Worm (Caenorhabditis elegans) whole organism, late embryonic: ENCODE results near the gene mon-2.

ENCODE experiments used
- K09A11.1 ChIP-seq: sonication (generic microtip); optimal IDR thresholded peaks from 2 replicates; lab custom pipeline; 2017; ENCODE audit warnings: antibody characterized with exemption, mild to moderate bottlenecking, missing genetic modification characterization, missing compliant biosample characterization; ENCODE audit not compliant: insufficient read depth
- T23F11.4 ChIP-seq: fragments of 200-800 bp; sonication (Bioruptor generic); optimal IDR thresholded peaks from 2 replicates; lab custom pipeline; 2018; ENCODE audit warnings: mild to moderate bottlenecking, missing genetic modification characterization, missing compliant biosample characterization
- Y22D7AL.16 ChIP-seq: sonication (generic microtip); optimal IDR thresholded peaks from 2 replicates; lab custom pipeline; 2016; ENCODE audit warnings: missing genetic modification characterization, missing compliant biosample characterization
- ahr-1 ChIP-seq: sonication (generic microtip); optimal IDR thresholded peaks from 2 replicates; lab custom pipeline; 2016; ENCODE audit warnings: missing genetic modification characterization, missing compliant biosample characterization
- ceh-14 ChIP-seq: sonication (generic microtip); optimal IDR thresholded peaks from 2 replicates; lab custom pipeline; 2016; ENCODE audit warnings: missing genotype, missing genetic modification characterization, missing compliant biosample characterization
- ceh-19 ChIP-seq: fragments of 200-800 bp; sonication (Bioruptor generic); optimal IDR thresholded peaks from 2 replicates; lab custom pipeline; 2018; ENCODE audit warnings: mild to moderate bottlenecking, missing genetic modification characterization, missing compliant biosample characterization
- ceh-30 ChIP-seq: fragments of 150-350 bp; optimal IDR thresholded peaks from 2 replicates; lab custom pipeline; 2014; ENCODE audit warnings: missing biosample characterization, missing genetic modification characterization
- ceh-31 ChIP-seq: sonication (generic microtip); optimal IDR thresholded peaks from 2 replicates; lab custom pipeline; 2016; ENCODE audit warnings: missing genetic modification characterization, missing compliant biosample characterization
- ceh-34 ChIP-seq: sonication (generic microtip); optimal IDR thresholded peaks from 2 replicates; lab custom pipeline; 2016; ENCODE audit warnings: mild to moderate bottlenecking, missing genetic modification characterization, missing compliant biosample characterization
- ceh-45 ChIP-seq: fragments of 200-800 bp; sonication (Bioruptor generic); IDR thresholded peaks from 2 replicates; pipeline ENCODE4 v1.3.6; 2022; ENCODE audit warnings: missing genetic modification reagents, missing genetic modification characterization, missing compliant biosample characterization
- ceh-48 ChIP-seq: sonication (generic microtip); optimal IDR thresholded peaks from 2 replicates; lab custom pipeline; 2016; ENCODE audit warnings: missing genetic modification characterization, inconsistent platforms, missing compliant biosample characterization
- ceh-6 ChIP-seq: fragments of 200-800 bp; sonication (Bioruptor generic); optimal IDR thresholded peaks from 2 replicates; lab custom pipeline; 2018; ENCODE audit warnings: mild to moderate bottlenecking, missing genetic modification characterization, missing compliant biosample characterization
- ceh-9 ChIP-seq: sonication (generic microtip); optimal IDR thresholded peaks from 2 replicates; lab custom pipeline; 2016; ENCODE audit warnings: mild to moderate bottlenecking, missing genetic modification characterization, inconsistent platforms, missing compliant biosample characterization
- che-1 ChIP-seq: sonication (generic microtip); optimal IDR thresholded peaks from 2 replicates; lab custom pipeline; 2016; ENCODE audit warnings: mild to moderate bottlenecking, missing genetic modification characterization, missing compliant biosample characterization
- dve-1 ChIP-seq: sonication (generic microtip); optimal IDR thresholded peaks from 2 replicates; lab custom pipeline; 2017; ENCODE audit warnings: antibody characterized with exemption, mild to moderate bottlenecking, missing genetic modification characterization, missing compliant biosample characterization
- elt-2 ChIP-seq: sonication (generic microtip); optimal IDR thresholded peaks from 2 replicates; lab custom pipeline; 2016; ENCODE audit warnings: missing genetic modification reagents, missing genetic modification characterization, missing compliant biosample characterization
- elt-4 ChIP-seq: sonication (generic microtip); optimal IDR thresholded peaks from 2 replicates; lab custom pipeline; 2016; ENCODE audit warnings: missing genetic modification characterization, missing compliant biosample characterization
- fax-1 ChIP-seq: sonication (generic microtip); optimal IDR thresholded peaks from 2 replicates; lab custom pipeline; 2016; ENCODE audit warnings: missing genotype, missing genetic modification characterization, missing compliant biosample characterization
- fkh-10 ChIP-seq: fragments of 150-350 bp; optimal IDR thresholded peaks from 2 replicates; lab custom pipeline; 2014; ENCODE audit warnings: missing biosample characterization, missing genetic modification reagents, missing genetic modification characterization
- gmeb-2 ChIP-seq: sonication (generic microtip); optimal IDR thresholded peaks from 2 replicates; lab custom pipeline; 2016; ENCODE audit warnings: missing genetic modification characterization, inconsistent platforms, missing compliant biosample characterization
- hlh-15 ChIP-seq: sonication (generic microtip); optimal IDR thresholded peaks from 2 replicates; lab custom pipeline; 2016; ENCODE audit warnings: missing genetic modification characterization, missing compliant biosample characterization
- hlh-30 ChIP-seq: sonication (generic microtip); optimal IDR thresholded peaks from 2 replicates; lab custom pipeline; 2017; ENCODE audit warnings: antibody characterized with exemption, missing genetic modification characterization, missing compliant biosample characterization; ENCODE audit not compliant: insufficient read depth
- hlh-6 ChIP-seq: sonication (generic microtip); optimal IDR thresholded peaks from 2 replicates; lab custom pipeline; 2016; ENCODE audit warnings: missing genotype, missing genetic modification characterization, missing compliant biosample characterization
- madf-2 ChIP-seq: sonication (generic microtip); optimal IDR thresholded peaks from 2 replicates; lab custom pipeline; 2017; ENCODE audit warnings: missing genetic modification characterization, missing compliant biosample characterization
- mec-3 ChIP-seq: sonication (generic microtip); optimal IDR thresholded peaks from 2 replicates; lab custom pipeline; 2016; ENCODE audit warnings: borderline replicate concordance, missing genetic modification characterization, missing compliant biosample characterization
- odd-2 ChIP-seq: sonication (generic microtip); optimal IDR thresholded peaks from 2 replicates; lab custom pipeline; 2017; ENCODE audit warnings: antibody characterized with exemption, mild to moderate bottlenecking, missing genetic modification characterization, missing compliant biosample characterization
- pag-3 ChIP-seq: sonication (generic microtip); optimal IDR thresholded peaks from 2 replicates; lab custom pipeline; 2016; ENCODE audit warnings: missing compliant biosample characterization, missing genetic modification characterization, borderline replicate concordance
- pat-9 ChIP-seq: fragments of 200-800 bp; sonication (Bioruptor generic); optimal IDR thresholded peaks from 2 replicates; lab custom pipeline; 2018; ENCODE audit warnings: mild to moderate bottlenecking, missing genetic modification characterization, moderate library complexity, missing compliant biosample characterization
- pax-1 ChIP-seq: fragments of 150-350 bp; optimal IDR thresholded peaks from 2 replicates; lab custom pipeline; 2014; ENCODE audit warnings: missing biosample characterization, missing genetic modification characterization
- pha-2 ChIP-seq: sonication (generic microtip); optimal IDR thresholded peaks from 2 replicates; lab custom pipeline; 2017; ENCODE audit warnings: mild to moderate bottlenecking, missing genetic modification characterization, missing compliant biosample characterization
- pha-4 ChIP-seq: fragments of 150-350 bp; optimal IDR thresholded peaks from 2 replicates; lab custom pipeline; 2018; ENCODE audit warnings: missing biosample characterization, missing genetic modification reagents, missing genetic modification characterization
- pqm-1 ChIP-seq: sonication (generic microtip); optimal IDR thresholded peaks from 2 replicates; lab custom pipeline; 2016; ENCODE audit warnings: missing genetic modification characterization, missing compliant biosample characterization
- pros-1 ChIP-seq: fragments of 150-350 bp; optimal IDR thresholded peaks from 2 replicates; lab custom pipeline; 2014; ENCODE audit warnings: missing biosample characterization, missing genetic modification reagents, missing genetic modification characterization
- ref-2 ChIP-seq: sonication (generic microtip); optimal IDR thresholded peaks from 2 replicates; lab custom pipeline; 2016; ENCODE audit warnings: missing genetic modification characterization, missing compliant biosample characterization
- rnt-1 ChIP-seq: sonication (generic microtip); optimal IDR thresholded peaks from 2 replicates; lab custom pipeline; 2016; ENCODE audit warnings: missing genetic modification characterization, missing compliant biosample characterization
- sdc-2 ChIP-seq: sonication (generic microtip); optimal IDR thresholded peaks from 2 replicates; lab custom pipeline; 2016; ENCODE audit warnings: missing genotype, missing genetic modification characterization, missing compliant biosample characterization
- sox-4 ChIP-seq: sonication (generic microtip); optimal IDR thresholded peaks from 2 replicates; lab custom pipeline; 2017; ENCODE audit warnings: mild to moderate bottlenecking, missing genetic modification characterization, inconsistent platforms, missing compliant biosample characterization
- syd-9 ChIP-seq: sonication (generic microtip); optimal IDR thresholded peaks from 2 replicates; lab custom pipeline; 2016; ENCODE audit warnings: mild to moderate bottlenecking, missing genetic modification characterization, moderate library complexity, missing compliant biosample characterization
- tbx-7 ChIP-seq: sonication (generic microtip); optimal IDR thresholded peaks from 2 replicates; lab custom pipeline; 2016; ENCODE audit warnings: missing genotype, missing genetic modification characterization, missing compliant biosample characterization
- unc-42 ChIP-seq: sonication (generic microtip); optimal IDR thresholded peaks from 2 replicates; lab custom pipeline; 2016; ENCODE audit warnings: missing genotype, missing genetic modification characterization, missing compliant biosample characterization
- unc-55 ChIP-seq: sonication (generic microtip); optimal IDR thresholded peaks from 2 replicates; lab custom pipeline; 2017; ENCODE audit warnings: missing biosample characterization, missing genetic modification reagents, missing genetic modification characterization
- ztf-16 ChIP-seq: sonication (generic microtip); optimal IDR thresholded peaks from 2 replicates; lab custom pipeline; 2017; ENCODE audit warnings: missing genetic modification characterization, missing compliant biosample characterization

Gene mon-2

ce11 chrIV:12105558-12105957 is 9.0 kb downstream of the mon-2 start, which contains the start of gene M18.3:
Gene M18.3, plus strand, starts transcription at chrIV:12105858.
- no peak for TF ChIP-seq pros-1
- no peak for TF ChIP-seq madf-2
- no peak for TF ChIP-seq hlh-30 (tag; lab: Kevin White, UChicago)
- TF ChIP-seq fax-1 (tag; lab: Kevin White, UChicago): no peak
- TF ChIP-seq rnt-1 (tag; lab: Kevin White, UChicago): no peak
- TF ChIP-seq tbx-7 (tag; lab: Kevin White, UChicago): no peak
- TF ChIP-seq, all 69 proteins: peak for 0

ce11 chrIV:12108984-12109657 is 12.5 kb downstream of the mon-2 start:
- TF ChIP-seq T23F11.4 (GFP tag; lab: Kevin White, UChicago) (no peak), Y22D7AL.16 (tag; lab: Kevin White, UChicago) (no peak), odd-2 (tag; lab: Kevin White, UChicago) (no peak), unc-42 (no peak), syd-9 (no peak), ceh-30 (tag; lab: Kevin White, UChicago) (no peak), elt-4 (tag; lab: Kevin White, UChicago) (peak; percentile 38)

ce11 chrIV:12109743-12110142 is 13.2 kb downstream of the mon-2 start:
- TF ChIP-seq ceh-48 (tag; lab: Kevin White, UChicago) (no peak), ceh-9 (no peak), ref-2 (tag; lab: Kevin White, UChicago) (no peak), K09A11.1 (no peak), unc-55 (GFP tag; lab: Kevin White, UChicago) (no peak), hlh-15 (tag; lab: Kevin White, UChicago) (no peak), ztf-16 (tag; lab: Kevin White, UChicago) (no peak), ceh-19 (GFP tag; lab: Kevin White, UChicago) (no peak), pax-1 (no peak), gmeb-2 (tag; lab: Kevin White, UChicago) (no peak), elt-2 (no peak), syd-9 (no peak), T23F11.4 (GFP tag; lab: Kevin White, UChicago) (no peak), ahr-1 (tag; lab: Kevin White, UChicago) (no peak), hlh-6 (tag; lab: Kevin White, UChicago) (no peak), Y22D7AL.16 (tag; lab: Kevin White, UChicago) (no peak), pha-4 (tag; lab: Kevin White, UChicago) (no peak), sdc-2 (tag; lab: Kevin White, UChicago) (no peak), ceh-14 (tag; lab: Kevin White, UChicago) (no peak), hlh-30 (tag; lab: Kevin White, UChicago) (no peak)

- TF ChIP-seq mec-3 (tag; lab: Kevin White, UChicago): no peak
- no peak for TF ChIP-seq che-1 (tag; lab: Kevin White, UChicago)
- TF ChIP-seq sox-4 (tag; lab: Kevin White, UChicago): no peak
- no peak for TF ChIP-seq dve-1
- TF ChIP-seq ceh-31: no peak
- no peak for TF ChIP-seq pqm-1 (tag; lab: Kevin White, UChicago)
- TF ChIP-seq hlh-30 (tag; lab: Kevin White, UChicago): no peak
- TF ChIP-seq syd-9: no peak
- no peak for TF ChIP-seq sdc-2 (tag; lab: Kevin White, UChicago)
- TF ChIP-seq ceh-45 (GFP tag; lab: Robert Waterston, UW): no peak
- no peak for TF ChIP-seq pha-2
- TF ChIP-seq ceh-34 (tag; lab: Kevin White, UChicago): no peak
- TF ChIP-seq fkh-10 (GFP tag; lab: Kevin White, UChicago): no peak
- TF ChIP-seq Y22D7AL.16 (tag; lab: Kevin White, UChicago): no peak
- no peak for TF ChIP-seq pag-3 (tag; lab: Kevin White, UChicago)
- no peak for TF ChIP-seq ceh-6 (GFP tag; lab: Kevin White, UChicago)
- TF ChIP-seq tbx-7 (tag; lab: Kevin White, UChicago): no peak
- no peak for TF ChIP-seq T23F11.4 (GFP tag; lab: Kevin White, UChicago)
- no peak for TF ChIP-seq pat-9 (tag; lab: Kevin White, UChicago)
- TF ChIP-seq, all 69 proteins: peak for 0
Observed at ce11 chrIV:12110339-12110738, 13.8 kb downstream of the mon-2 start, which contains the start of gene col-129. Gene col-129, minus strand, starts transcription at chrIV:12110439.
